Worm (Caenorhabditis elegans) whole organism, mixed stage, embryonic: Measurements from ENCODE around the gene rps-13.

Experiments
- mep-1 ChIP-seq: fragments of 150-350 bp; optimal IDR thresholded peaks from 2 replicates; lab custom pipeline; 2017; ENCODE audit warnings: missing biosample characterization, missing genetic modification reagents, missing genetic modification characterization, inconsistent platforms
- nhr-28 ChIP-seq: fragments of 150-350 bp; optimal IDR thresholded peaks from 2 replicates; lab custom pipeline; 2014; ENCODE audit warnings: missing biosample characterization, missing genetic modification characterization
- snpc-4 ChIP-seq: fragments of 150-350 bp; optimal IDR thresholded peaks from 2 replicates; lab custom pipeline; 2014; ENCODE audit warnings: missing biosample characterization, missing genetic modification characterization
- tbx-8 ChIP-seq: fragments of 200-800 bp; sonication (Bioruptor generic); optimal IDR thresholded peaks from 2 replicates; lab custom pipeline; 2018; ENCODE audit warnings: mild to moderate bottlenecking, missing genetic modification characterization, moderate library complexity, missing compliant biosample characterization

ce11 chrIII:6389533-6389932 is 14.7 kb upstream of the rps-13 start, which contains the start of gene C16A3.2:
- TF ChIP-seq snpc-4 (tag; lab: Kevin White, UChicago) (no peak), mep-1 (no peak), nhr-28 (tag; lab: Kevin White, UChicago) (no peak), tbx-8 (GFP tag; lab: Kevin White, UChicago) (no peak)
